Worm (Caenorhabditis elegans) whole organism, L2 larva: ENCODE measurements around the gene grd-2.

Experiments used
- C34F6.9 ChIP-seq: fragments of 150-350 bp; optimal IDR thresholded peaks from 2 replicates; lab custom pipeline; 2014; ENCODE audit warnings: missing biosample characterization, missing genetic modification characterization
- Y55F3AM.14 ChIP-seq: fragments of 200-800 bp; sonication (Bioruptor generic); optimal IDR thresholded peaks from 2 replicates; lab custom pipeline; 2018; ENCODE audit warnings: mild to moderate bottlenecking, missing genetic modification characterization, missing compliant biosample characterization
- alr-1 ChIP-seq: fragments of 150-350 bp; optimal IDR thresholded peaks from 2 replicates; lab custom pipeline; 2014; ENCODE audit warnings: missing biosample characterization, missing genetic modification characterization
- aly-2 ChIP-seq: fragments of 150-350 bp; optimal IDR thresholded peaks from 2 replicates; lab custom pipeline; 2014; ENCODE audit warnings: missing biosample characterization, missing genetic modification characterization
- ama-1 ChIP-seq: fragments of 150-350 bp; optimal IDR thresholded peaks from 2 replicates; lab custom pipeline; 2018; ENCODE audit warnings: inconsistent platforms
- blmp-1 ChIP-seq: sonication (generic microtip); optimal IDR thresholded peaks from 2 replicates; lab custom pipeline; 2017; ENCODE audit warnings: missing genetic modification characterization, mild to moderate bottlenecking, missing compliant biosample characterization, antibody characterized with exemption, moderate library complexity; ENCODE audit not compliant: insufficient read depth
- ceh-82 ChIP-seq: fragments of 150-350 bp; optimal IDR thresholded peaks from 2 replicates; lab custom pipeline; 2014; ENCODE audit warnings: missing biosample characterization, missing genetic modification characterization
- dmd-4 ChIP-seq: sonication (generic microtip); optimal IDR thresholded peaks from 2 replicates; lab custom pipeline; 2017; ENCODE audit warnings: missing biosample characterization, missing genetic modification characterization
- elt-1 ChIP-seq: fragments of 150-350 bp; optimal IDR thresholded peaks from 2 replicates; lab custom pipeline; 2014; ENCODE audit warnings: missing biosample characterization, missing genetic modification characterization
- elt-3 ChIP-seq: sonication (generic microtip); optimal IDR thresholded peaks from 2 replicates; lab custom pipeline; 2017; ENCODE audit warnings: missing biosample characterization, missing genetic modification characterization
- fos-1 ChIP-seq: fragments of 150-350 bp; optimal IDR thresholded peaks from 2 replicates; lab custom pipeline; 2014; ENCODE audit warnings: missing biosample characterization, missing genetic modification characterization
- gmeb-1 ChIP-seq: fragments of 150-350 bp; optimal IDR thresholded peaks from 2 replicates; lab custom pipeline; 2014; ENCODE audit warnings: missing biosample characterization, missing genetic modification characterization
- lin-11 ChIP-seq: fragments of 150-350 bp; sonication (generic microtip); optimal IDR thresholded peaks from 2 replicates; lab custom pipeline; 2014; ENCODE audit warnings: missing biosample characterization, missing genetic modification characterization, inconsistent platforms, mixed read lengths
- lin-13 ChIP-seq: fragments of 150-350 bp; optimal IDR thresholded peaks from 2 replicates; lab custom pipeline; 2014; ENCODE audit warnings: missing biosample characterization, missing genetic modification reagents, missing genetic modification characterization
- lin-39 ChIP-seq: fragments of 150-350 bp; optimal IDR thresholded peaks from 2 replicates; lab custom pipeline; 2014; ENCODE audit warnings: missing biosample characterization, missing genetic modification reagents, missing genetic modification characterization
- mab-5 ChIP-seq: fragments of 150-350 bp; optimal IDR thresholded peaks from 2 replicates; lab custom pipeline; 2014; ENCODE audit warnings: missing biosample characterization, missing genetic modification characterization
- mdl-1 ChIP-seq, 2 experiments: fragments of 150-350 bp in 1 of 2; sonication (generic microtip) in 1 of 2; optimal IDR thresholded peaks; 2 replicates each; lab custom pipeline; 2017; ENCODE audit warnings: missing biosample characterization in 2 of 2, missing genetic modification characterization in 2 of 2
- nhr-10 ChIP-seq: sonication (generic microtip); optimal IDR thresholded peaks from 2 replicates; lab custom pipeline; 2017; ENCODE audit warnings: missing biosample characterization, missing genetic modification characterization
- nhr-12 ChIP-seq: fragments of 150-350 bp; optimal IDR thresholded peaks from 2 replicates; lab custom pipeline; 2014; ENCODE audit warnings: missing biosample characterization, missing genetic modification characterization
- nhr-129 ChIP-seq: fragments of 150-350 bp; optimal IDR thresholded peaks from 2 replicates; lab custom pipeline; 2014; ENCODE audit warnings: missing biosample characterization, missing genetic modification characterization
- nhr-21 ChIP-seq: fragments of 150-350 bp; optimal IDR thresholded peaks from 2 replicates; lab custom pipeline; 2014; ENCODE audit warnings: missing biosample characterization, missing genetic modification characterization
- nhr-237 ChIP-seq: fragments of 150-350 bp; optimal IDR thresholded peaks from 2 replicates; lab custom pipeline; 2014; ENCODE audit warnings: missing biosample characterization, missing genetic modification characterization
- nhr-6 ChIP-seq: fragments of 150-350 bp; optimal IDR thresholded peaks from 2 replicates; lab custom pipeline; 2014; ENCODE audit warnings: missing biosample characterization, missing genetic modification characterization
- peb-1 ChIP-seq: fragments of 150-350 bp; optimal IDR thresholded peaks from 2 replicates; lab custom pipeline; 2014; ENCODE audit warnings: missing biosample characterization, missing genetic modification characterization
- sem-4 ChIP-seq: fragments of 150-350 bp; optimal IDR thresholded peaks from 2 replicates; lab custom pipeline; 2014; ENCODE audit warnings: missing biosample characterization, missing genetic modification reagents, missing genetic modification characterization
- sma-3 ChIP-seq: sonication (generic microtip); optimal IDR thresholded peaks from 2 replicates; lab custom pipeline; 2016; ENCODE audit warnings: missing genetic modification reagents, missing genetic modification characterization, missing compliant biosample characterization
- sma-9 ChIP-seq, 2 experiments: fragments of 150-350 bp in 1 of 2; sonication (generic microtip) in 1 of 2; optimal IDR thresholded peaks; 2 replicates each; lab custom pipeline; 2014 to 2016; ENCODE audit warnings: missing genetic modification characterization in 2 of 2, mild to moderate bottlenecking in 1 of 2, missing biosample characterization in 1 of 2, missing compliant biosample characterization in 1 of 2, missing genetic modification reagents in 1 of 2, moderate library complexity in 1 of 2
- snpc-4 ChIP-seq: fragments of 150-350 bp; optimal IDR thresholded peaks from 2 replicates; lab custom pipeline; 2014; ENCODE audit warnings: missing biosample characterization, missing genetic modification characterization
- unc-39 ChIP-seq: fragments of 150-350 bp; optimal IDR thresholded peaks from 2 replicates; lab custom pipeline; 2014; ENCODE audit warnings: missing biosample characterization, missing genetic modification characterization
- unc-55 ChIP-seq: fragments of 150-350 bp; sonication (generic microtip); optimal IDR thresholded peaks from 3 replicates; lab custom pipeline; 2014; ENCODE audit warnings: missing biosample characterization, missing genetic modification reagents, missing genetic modification characterization
- unc-62 ChIP-seq: fragments of 150-350 bp; optimal IDR thresholded peaks from 2 replicates; lab custom pipeline; 2014; ENCODE audit warnings: missing biosample characterization, missing genetic modification reagents, missing genetic modification characterization
- zag-1 ChIP-seq: fragments of 150-350 bp; optimal IDR thresholded peaks from 2 replicates; lab custom pipeline; 2014; ENCODE audit warnings: missing biosample characterization, missing genetic modification characterization
- ztf-1 ChIP-seq: fragments of 200-800 bp; sonication (Bioruptor generic); conservative IDR thresholded peaks from 2 replicates; pipeline ENCODE4 v1.3.6; 2022; ENCODE audit warnings: missing genetic modification characterization, missing compliant biosample characterization

Gene grd-2

ce11 chrV:20631255-20631654, 21.7 kb downstream of the grd-2 start, which contains the start of gene F46B3.14:
Gene F46B3.14, minus strand, starts transcription at chrV:20631355.
- TF ChIP-seq sma-3 (GFP tag; lab: Kevin White, UChicago) (no peak), nhr-6 (tag; lab: Kevin White, UChicago) (no peak), nhr-129 (tag; lab: Kevin White, UChicago) (no peak), snpc-4 (tag; lab: Kevin White, UChicago) (no peak), sem-4 (tag; lab: Kevin White, UChicago) (no peak), sma-9 (GFP tag; optimal IDR thresholded peaks at IDR 0.05; lab: Kevin White, UChicago) (no peak), sma-9 (tag; optimal IDR thresholded peaks at IDR 0.05; lab: Kevin White, UChicago) (no peak), unc-55 (GFP tag; lab: Kevin White, UChicago) (no peak), unc-62 (GFP tag; lab: Kevin White, UChicago) (no peak)

ce11 chrV:20633619-20634018, 24.0 kb downstream of the grd-2 start, which contains the start of gene F46B3.15:
Gene F46B3.15, minus strand, starts transcription at chrV:20633719.
- no peak for TF ChIP-seq lin-13
- TF ChIP-seq fos-1 (tag; lab: Kevin White, UChicago): no peak
- no peak for TF ChIP-seq ama-1 (lab: Kevin White, UChicago)

DNA sequence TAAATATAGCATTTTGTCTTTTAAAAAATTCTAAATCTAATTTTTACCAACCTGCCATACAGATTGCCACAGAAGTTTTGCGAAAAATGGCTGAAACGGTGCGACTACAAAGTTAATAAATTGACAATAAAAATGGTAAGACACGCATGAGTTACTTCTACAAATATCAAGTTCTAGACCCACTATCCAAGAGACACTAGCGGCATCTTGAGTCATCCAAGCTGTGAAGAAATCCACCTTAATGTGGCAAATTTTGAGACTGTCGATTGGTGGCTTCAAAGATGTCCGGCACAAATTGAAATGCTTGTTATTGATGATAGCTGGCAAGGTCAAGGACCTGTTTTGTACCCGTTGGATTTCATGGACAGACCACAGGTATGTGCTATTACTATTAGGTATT, 24.7 kb downstream of the grd-2 start, which contains the start of gene F46B3.16:
Gene F46B3.16, plus strand, starts transcription at position 301 of the 400 bp plus-strand sequence.
- TF ChIP-seq gmeb-1 (tag; lab: Kevin White, UChicago) (no peak), lin-39 (no peak), nhr-10 (no peak), sem-4 (tag; lab: Kevin White, UChicago) (no peak), ceh-82 (tag; lab: Kevin White, UChicago) (no peak), mab-5 (tag; lab: Kevin White, UChicago) (no peak), unc-39 (tag; lab: Kevin White, UChicago) (no peak)

DNA sequence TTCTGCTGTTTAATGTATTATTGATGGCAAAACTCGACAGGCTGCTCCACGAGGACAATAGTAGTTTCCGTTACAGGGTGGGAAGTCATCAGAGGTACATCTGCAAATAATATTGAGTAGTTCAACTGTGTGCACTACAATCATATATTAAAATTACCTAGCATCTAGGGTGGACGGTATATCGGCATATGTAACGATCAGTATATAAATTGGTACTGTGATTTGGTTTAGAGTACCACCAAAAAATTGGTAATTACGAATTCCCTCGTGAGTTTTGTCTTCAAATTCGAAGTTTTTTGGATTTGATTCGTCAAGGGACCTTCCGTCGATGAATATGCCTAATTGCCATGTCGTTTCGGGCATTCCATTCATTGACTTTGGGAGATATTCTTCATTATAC, 27.3 kb downstream of the grd-2 start, which contains the start of gene ttr-13:
Gene ttr-13, minus strand, starts transcription at position 101 of the 400 bp plus-strand sequence.
- no peak for TF ChIP-seq nhr-21 (tag; lab: Kevin White, UChicago)
- TF ChIP-seq blmp-1 (tag; lab: Kevin White, UChicago): no peak
- no peak for TF ChIP-seq unc-55 (GFP tag; lab: Kevin White, UChicago)
- TF ChIP-seq Y55F3AM.14 (GFP tag; lab: Kevin White, UChicago): no peak
- TF ChIP-seq nhr-237: no peak
- TF ChIP-seq nhr-6 (tag; lab: Kevin White, UChicago): no peak
- no peak for TF ChIP-seq nhr-12 (tag; lab: Kevin White, UChicago)
- no peak for TF ChIP-seq dmd-4 (tag; lab: Kevin White, UChicago)
- no peak for TF ChIP-seq elt-3 (tag; lab: Kevin White, UChicago)
- TF ChIP-seq peb-1: no peak
- no peak for TF ChIP-seq nhr-10
- TF ChIP-seq ama-1 (lab: Kevin White, UChicago): no peak
- TF ChIP-seq sma-3 (GFP tag; lab: Kevin White, UChicago): no peak
- TF ChIP-seq ztf-1 (GFP tag; lab: Robert Waterston, UW): no peak
- no peak for TF ChIP-seq lin-39
- no peak for TF ChIP-seq lin-13
- no peak for TF ChIP-seq nhr-129 (tag; lab: Kevin White, UChicago)
- no peak for TF ChIP-seq fos-1 (tag; lab: Kevin White, UChicago)

- TF ChIP-seq nhr-237 (no peak), elt-1 (tag; lab: Kevin White, UChicago) (no peak), zag-1 (no peak), ama-1 (lab: Kevin White, UChicago) (no peak), C34F6.9 (tag; lab: Kevin White, UChicago) (no peak), aly-2 (tag; lab: Kevin White, UChicago) (no peak), fos-1 (tag; lab: Kevin White, UChicago) (no peak), lin-13 (no peak), snpc-4 (tag; lab: Kevin White, UChicago) (no peak)
These were observed 28.8 kb downstream of the grd-2 start, which contains the start of gene Y44A6B.3 for ce11 chrV:20638344-20638743. Gene Y44A6B.3, minus strand, starts transcription at chrV:20638444.

DNA sequence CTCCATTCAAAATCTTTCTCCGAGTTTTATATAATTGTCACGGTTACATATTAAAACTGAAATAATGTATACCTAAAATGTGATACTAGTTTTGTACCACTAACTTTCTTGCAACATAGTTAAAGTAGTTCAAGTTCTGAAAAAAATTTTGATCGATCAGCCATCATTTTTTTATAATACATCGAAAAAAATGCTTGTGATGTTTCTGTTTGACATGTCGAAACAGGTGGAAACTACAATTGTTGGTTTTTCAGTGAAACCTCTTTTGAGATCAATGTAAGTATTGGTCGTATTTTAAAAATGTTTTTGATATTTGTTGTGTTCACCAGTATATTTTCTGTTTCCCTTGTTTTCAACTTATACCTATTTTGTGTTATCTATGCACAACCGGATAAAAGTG, 29.7 kb downstream of the grd-2 start, which contains the start of gene srxa-14:
Gene srxa-14, plus strand, starts transcription at position 301 of the 400 bp plus-strand sequence.
- TF ChIP-seq fos-1 (tag; lab: Kevin White, UChicago) (no peak), lin-11 (no peak), alr-1 (tag; lab: Kevin White, UChicago) (no peak), mdl-1 (tag; optimal IDR thresholded peaks at IDR 0.05; lab: Kevin White, UChicago) (no peak)
